Worm (Caenorhabditis elegans) whole organism, mixed stage, embryonic: ENCODE data around the gene dnj-17.

Experiments used
- M03D4.4 ChIP-seq: sonication (generic microtip); optimal IDR thresholded peaks from 2 replicates; lab custom pipeline; 2017; ENCODE audit warnings: mild to moderate bottlenecking, missing genetic modification characterization, missing compliant biosample characterization
- bed-3 ChIP-seq: fragments of 200-800 bp; sonication (Bioruptor generic); optimal IDR thresholded peaks from 3 replicates; lab custom pipeline; 2018; ENCODE audit warnings: mild to moderate bottlenecking, missing genetic modification characterization, moderate library complexity, missing compliant biosample characterization
- blmp-1 ChIP-seq: fragments of 150-350 bp; optimal IDR thresholded peaks from 2 replicates; lab custom pipeline; 2014; ENCODE audit warnings: missing biosample characterization, missing genetic modification characterization
- ceh-39 ChIP-seq: fragments of 150-350 bp; optimal IDR thresholded peaks from 2 replicates; lab custom pipeline; 2014; ENCODE audit warnings: missing biosample characterization, missing genetic modification characterization
- ceh-43 ChIP-seq: fragments of 200-800 bp; sonication (Bioruptor generic); optimal IDR thresholded peaks from 2 replicates; lab custom pipeline; 2018; ENCODE audit warnings: mild to moderate bottlenecking, missing genetic modification characterization, moderate library complexity, missing compliant biosample characterization
- ceh-83 ChIP-seq: fragments of 200-800 bp; sonication (Bioruptor generic); optimal IDR thresholded peaks from 2 replicates; lab custom pipeline; 2018; ENCODE audit warnings: mild to moderate bottlenecking, missing genetic modification characterization, missing compliant biosample characterization
- ces-1 ChIP-seq: fragments of 150-350 bp; optimal IDR thresholded peaks from 2 replicates; lab custom pipeline; 2014; ENCODE audit warnings: missing biosample characterization, missing genetic modification reagents, missing genetic modification characterization
- cnd-1 ChIP-seq: fragments of 200-800 bp; sonication (Bioruptor generic); optimal IDR thresholded peaks from 2 replicates; lab custom pipeline; 2018; ENCODE audit warnings: mild to moderate bottlenecking, missing genetic modification characterization, missing compliant biosample characterization
- elt-1 ChIP-seq: sonication (generic microtip); optimal IDR thresholded peaks from 2 replicates; lab custom pipeline; 2017; ENCODE audit warnings: missing genetic modification characterization, mild to moderate bottlenecking, missing compliant biosample characterization, antibody characterized with exemption, moderate library complexity, borderline replicate concordance; ENCODE audit not compliant: insufficient read depth
- elt-3 ChIP-seq: fragments of 150-350 bp; optimal IDR thresholded peaks from 2 replicates; lab custom pipeline; 2014; ENCODE audit warnings: missing biosample characterization, missing genetic modification characterization
- flh-1 ChIP-seq: fragments of 200-800 bp; sonication (Bioruptor generic); optimal IDR thresholded peaks from 2 replicates; lab custom pipeline; 2018; ENCODE audit warnings: mild to moderate bottlenecking, missing genetic modification characterization, moderate library complexity, missing compliant biosample characterization
- ham-2 ChIP-seq: fragments of 200-800 bp; sonication (Bioruptor generic); optimal IDR thresholded peaks from 2 replicates; lab custom pipeline; 2018; ENCODE audit warnings: mild to moderate bottlenecking, missing genetic modification characterization, missing compliant biosample characterization
- hlh-1 ChIP-seq: fragments of 150-350 bp; optimal IDR thresholded peaks from 2 replicates; lab custom pipeline; 2014; ENCODE audit warnings: missing biosample characterization, missing genetic modification reagents, missing genetic modification characterization
- lin-13 ChIP-seq: fragments of 150-350 bp; optimal IDR thresholded peaks from 2 replicates; lab custom pipeline; 2014; ENCODE audit warnings: missing biosample characterization, missing genetic modification characterization
- lin-32 ChIP-seq: fragments of 200-800 bp; sonication (Bioruptor generic); optimal IDR thresholded peaks from 2 replicates; lab custom pipeline; 2018; ENCODE audit warnings: mild to moderate bottlenecking, missing genetic modification characterization, missing compliant biosample characterization
- lsy-2 ChIP-seq: fragments of 150-350 bp; optimal IDR thresholded peaks from 2 replicates; lab custom pipeline; 2014; ENCODE audit warnings: missing biosample characterization, missing genetic modification characterization
- mab-5 ChIP-seq: fragments of 150-350 bp; optimal IDR thresholded peaks from 2 replicates; lab custom pipeline; 2014; ENCODE audit warnings: missing biosample characterization, missing genetic modification characterization
- mep-1 ChIP-seq: fragments of 150-350 bp; optimal IDR thresholded peaks from 2 replicates; lab custom pipeline; 2017; ENCODE audit warnings: missing biosample characterization, missing genetic modification reagents, missing genetic modification characterization, inconsistent platforms
- mls-2 ChIP-seq: sonication (generic microtip); optimal IDR thresholded peaks from 2 replicates; lab custom pipeline; 2016; ENCODE audit warnings: mild to moderate bottlenecking, missing genetic modification characterization, moderate library complexity, missing compliant biosample characterization
- nhr-2 ChIP-seq: fragments of 150-350 bp; optimal IDR thresholded peaks from 2 replicates; lab custom pipeline; 2014; ENCODE audit warnings: missing biosample characterization, missing genetic modification characterization
- nhr-237 ChIP-seq: fragments of 150-350 bp; optimal IDR thresholded peaks from 2 replicates; lab custom pipeline; 2014; ENCODE audit warnings: missing biosample characterization, missing genetic modification characterization
- nhr-28 ChIP-seq: fragments of 150-350 bp; optimal IDR thresholded peaks from 2 replicates; lab custom pipeline; 2014; ENCODE audit warnings: missing biosample characterization, missing genetic modification characterization
- nhr-76 ChIP-seq: sonication (generic microtip); optimal IDR thresholded peaks from 2 replicates; lab custom pipeline; 2017; ENCODE audit warnings: missing biosample characterization, missing genetic modification characterization
- pha-4 ChIP-seq: fragments of 150-350 bp; optimal IDR thresholded peaks from 2 replicates; lab custom pipeline; 2018; ENCODE audit warnings: missing biosample characterization, missing genetic modification reagents, missing genetic modification characterization
- snpc-4 ChIP-seq: fragments of 150-350 bp; optimal IDR thresholded peaks from 2 replicates; lab custom pipeline; 2014; ENCODE audit warnings: missing biosample characterization, missing genetic modification characterization
- sptf-1 ChIP-seq: sonication (generic microtip); optimal IDR thresholded peaks from 2 replicates; lab custom pipeline; 2017; ENCODE audit warnings: mild to moderate bottlenecking, missing genetic modification characterization, moderate library complexity, missing compliant biosample characterization
- tbx-8 ChIP-seq: fragments of 200-800 bp; sonication (Bioruptor generic); optimal IDR thresholded peaks from 2 replicates; lab custom pipeline; 2018; ENCODE audit warnings: mild to moderate bottlenecking, missing genetic modification characterization, moderate library complexity, missing compliant biosample characterization
- unc-39 ChIP-seq: fragments of 150-350 bp; optimal IDR thresholded peaks from 2 replicates; lab custom pipeline; 2014; ENCODE audit warnings: missing biosample characterization, missing genetic modification characterization
- unc-62 ChIP-seq: fragments of 150-350 bp; optimal IDR thresholded peaks from 2 replicates; lab custom pipeline; 2014; ENCODE audit warnings: missing biosample characterization, missing genetic modification reagents, missing genetic modification characterization

dnj-17 gene

ce11 chrIII:13393239-13393638 lies at the start of gene dnj-17:
Gene dnj-17 (minus strand): TSS chrIII:13393339.
- TF ChIP-seq snpc-4 (tag; lab: Kevin White, UChicago) (no peak), ces-1 (GFP tag; lab: Kevin White, UChicago) (peak; percentile 13)

- TF ChIP-seq bed-3 (GFP tag; lab: Kevin White, UChicago) (no peak), mls-2 (no peak), sptf-1 (tag; lab: Kevin White, UChicago) (no peak), nhr-237 (tag; lab: Kevin White, UChicago) (no peak), hlh-1 (tag; lab: Kevin White, UChicago) (no peak), elt-1 (tag; lab: Kevin White, UChicago) (no peak), elt-3 (tag; lab: Kevin White, UChicago) (no peak), ceh-83 (GFP tag; lab: Kevin White, UChicago) (no peak), lin-32 (GFP tag; lab: Kevin White, UChicago) (no peak), pha-4 (no peak), cnd-1 (tag; lab: Kevin White, UChicago) (no peak)
Observed at ce11 chrIII:13439415-13439814, 46.3 kb upstream of the dnj-17 start, which contains the start of gene ciao-2B. Gene ciao-2B (minus strand): TSS chrIII:13439544.

ce11 chrIII:13436843-13437242 lies 43.7 kb upstream of the dnj-17 start, which contains the start of gene F45G2.9:
Gene F45G2.9 (minus strand): TSS chrIII:13436943.
- TF ChIP-seq pha-4 (no peak), mab-5 (no peak), ceh-83 (GFP tag; lab: Kevin White, UChicago) (no peak), lin-13 (tag; lab: Kevin White, UChicago) (no peak), unc-62 (GFP tag; lab: Kevin White, UChicago) (no peak), ham-2 (GFP tag; lab: Kevin White, UChicago) (no peak), ceh-43 (GFP tag; lab: Kevin White, UChicago) (no peak), flh-1 (GFP tag; lab: Kevin White, UChicago) (no peak), M03D4.4 (no peak), lin-32 (GFP tag; lab: Kevin White, UChicago) (no peak), snpc-4 (tag; lab: Kevin White, UChicago) (no peak), unc-39 (tag; lab: Kevin White, UChicago) (no peak), nhr-2 (tag; lab: Kevin White, UChicago) (no peak), bed-3 (GFP tag; lab: Kevin White, UChicago) (no peak), nhr-76 (tag; lab: Kevin White, UChicago) (no peak), mls-2 (no peak), elt-3 (tag; lab: Kevin White, UChicago) (no peak), blmp-1 (tag; lab: Kevin White, UChicago) (no peak)

ce11 chrIII:13435570-13435969 lies 42.4 kb upstream of the dnj-17 start, which contains the start of gene F45G2.8:
Gene F45G2.8 (minus strand): TSS chrIII:13435670.
- TF ChIP-seq unc-39 (tag; lab: Kevin White, UChicago): no peak

ce11 chrIII:13434404-13434803 lies 41.3 kb upstream of the dnj-17 start, which contains the start of gene F45G2.7:
Gene F45G2.7 (minus strand): TSS chrIII:13434504.
- TF ChIP-seq tbx-8 (GFP tag; lab: Kevin White, UChicago) (no peak), nhr-76 (tag; lab: Kevin White, UChicago) (no peak), unc-39 (tag; lab: Kevin White, UChicago) (no peak), bed-3 (GFP tag; lab: Kevin White, UChicago) (no peak), pha-4 (no peak), cnd-1 (tag; lab: Kevin White, UChicago) (no peak), unc-62 (GFP tag; lab: Kevin White, UChicago) (no peak), nhr-28 (no peak), flh-1 (GFP tag; lab: Kevin White, UChicago) (no peak), mep-1 (tag; lab: Kevin White, UChicago) (no peak), sptf-1 (tag; lab: Kevin White, UChicago) (no peak), ham-2 (GFP tag; lab: Kevin White, UChicago) (no peak), ceh-39 (no peak), nhr-237 (tag; lab: Kevin White, UChicago) (no peak), lin-13 (tag; lab: Kevin White, UChicago) (no peak), elt-3 (tag; lab: Kevin White, UChicago) (no peak), lsy-2 (no peak), snpc-4 (tag; lab: Kevin White, UChicago) (no peak), nhr-2 (tag; lab: Kevin White, UChicago) (no peak)
